Worm (Caenorhabditis elegans) whole organism, L2 larva: ENCODE data around the gene gck-1.

Source experiments
- F13H6.1 ChIP-seq: sonication (generic microtip); optimal IDR thresholded peaks from 2 replicates; lab custom pipeline; 2016; ENCODE audit warnings: missing genetic modification characterization, missing compliant biosample characterization
- alr-1 ChIP-seq: fragments of 150-350 bp; optimal IDR thresholded peaks from 2 replicates; lab custom pipeline; 2014; ENCODE audit warnings: missing biosample characterization, missing genetic modification characterization
- ceh-82 ChIP-seq: fragments of 150-350 bp; optimal IDR thresholded peaks from 2 replicates; lab custom pipeline; 2014; ENCODE audit warnings: missing biosample characterization, missing genetic modification characterization
- dmd-4 ChIP-seq: sonication (generic microtip); optimal IDR thresholded peaks from 2 replicates; lab custom pipeline; 2017; ENCODE audit warnings: missing biosample characterization, missing genetic modification characterization
- egl-27 ChIP-seq: sonication (generic microtip); optimal IDR thresholded peaks from 3 replicates; lab custom pipeline; 2017; ENCODE audit warnings: missing biosample characterization, missing genetic modification reagents, missing genetic modification characterization
- lin-39 ChIP-seq: fragments of 150-350 bp; optimal IDR thresholded peaks from 2 replicates; lab custom pipeline; 2014; ENCODE audit warnings: missing biosample characterization, missing genetic modification reagents, missing genetic modification characterization
- lsy-2 ChIP-seq, 2 experiments: fragments of 150-350 bp in 1 of 2; sonication (generic microtip) in 1 of 2; optimal IDR thresholded peaks; 2 replicates each; lab custom pipeline; 2014 to 2017; ENCODE audit warnings: missing biosample characterization in 2 of 2, missing genetic modification characterization in 2 of 2
- nhr-23 ChIP-seq: fragments of 150-350 bp; optimal IDR thresholded peaks from 2 replicates; lab custom pipeline; 2014; ENCODE audit warnings: missing biosample characterization, missing genetic modification reagents, missing genetic modification characterization
- nhr-77 ChIP-seq: fragments of 150-350 bp; optimal IDR thresholded peaks from 2 replicates; lab custom pipeline; 2014; ENCODE audit warnings: missing biosample characterization, missing genetic modification characterization
- unc-39 ChIP-seq: fragments of 150-350 bp; optimal IDR thresholded peaks from 2 replicates; lab custom pipeline; 2014; ENCODE audit warnings: missing biosample characterization, missing genetic modification characterization
- ztf-1 ChIP-seq: fragments of 200-800 bp; sonication (Bioruptor generic); conservative IDR thresholded peaks from 2 replicates; pipeline ENCODE4 v1.3.6; 2022; ENCODE audit warnings: missing genetic modification characterization, missing compliant biosample characterization

DNA sequence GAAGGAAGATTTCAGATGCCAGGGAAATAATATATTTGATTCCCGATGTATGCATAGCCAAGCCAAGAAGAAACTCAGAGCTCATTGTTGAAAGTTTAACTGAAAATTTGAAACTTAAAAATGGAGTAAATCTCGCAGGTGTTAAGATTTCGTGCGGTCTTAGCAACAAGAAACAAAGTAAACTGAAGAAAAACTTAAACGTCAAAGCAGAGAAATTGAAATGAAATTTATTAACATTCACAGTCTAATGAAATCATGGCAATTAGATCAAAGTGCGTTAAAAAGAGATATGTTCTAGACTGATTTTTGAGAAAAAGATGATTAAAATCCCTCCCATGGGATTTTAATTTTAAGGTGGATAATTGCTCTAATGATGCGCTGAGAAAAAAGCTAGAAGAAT is 33.2 kb downstream of the gck-1 start, which contains the start of gene str-84:
- TF ChIP-seq nhr-77 (no peak), egl-27 (no peak), ceh-82 (tag; lab: Kevin White, UChicago) (no peak), alr-1 (no peak), dmd-4 (tag; lab: Kevin White, UChicago) (no peak), lin-39 (tag; lab: Kevin White, UChicago) (no peak), lsy-2 (tag; optimal IDR thresholded peaks at IDR 0.05; lab: Kevin White, UChicago) (no peak), nhr-23 (tag; lab: Kevin White, UChicago) (no peak), ztf-1 (GFP tag; lab: Robert Waterston, UW) (no peak), F13H6.1 (tag; lab: Kevin White, UChicago) (no peak), unc-39 (tag; lab: Kevin White, UChicago) (no peak)
